Fruit fly (Drosophila melanogaster) whole organism, embryonic: ENCODE measurements around the gene CG42710.

Experiments
- ATbp ChIP-seq: fragments of 200-800 bp; sonication (Bioruptor generic); optimal IDR thresholded peaks from 2 replicates; lab custom pipeline; 2017; ENCODE audit warnings: missing biosample characterization, mild to moderate bottlenecking, missing genetic modification characterization, missing genetic modification reagents
- Abd-B ChIP-seq: fragments of 200-800 bp; sonication (Bioruptor generic); optimal IDR thresholded peaks from 2 replicates; lab custom pipeline; 2018; ENCODE audit warnings: missing biosample characterization, mild to moderate bottlenecking, missing genetic modification characterization, moderate library complexity
- Awh ChIP-seq: fragments of 200-800 bp; sonication (Bioruptor generic); IDR thresholded peaks from 2 replicates; pipeline ENCODE4, ENCODE4 v1.3.6; 2022; ENCODE audit warnings: missing biosample characterization, missing genetic modification characterization
- BtbVII ChIP-seq: fragments of 200-800 bp; sonication (Bioruptor generic); optimal IDR thresholded peaks from 3 replicates; lab custom pipeline; 2017; ENCODE audit warnings: missing biosample characterization, mild to moderate bottlenecking, missing genetic modification characterization
- Bteb2 ChIP-seq: fragments of 200-800 bp; sonication (Bioruptor generic); optimal IDR thresholded peaks from 2 replicates; lab custom pipeline; 2016; ENCODE audit warnings: missing biosample characterization, missing genetic modification characterization
- CG10321 ChIP-seq: fragments of 200-800 bp; sonication (Bioruptor generic); IDR thresholded peaks from 2 replicates; pipeline ENCODE4 v1.3.6; 2022; ENCODE audit warnings: missing biosample characterization, missing genetic modification characterization
- CG10654 ChIP-seq: fragments of 200-800 bp; sonication (Bioruptor generic); optimal IDR thresholded peaks from 2 replicates; lab custom pipeline; 2016; ENCODE audit warnings: missing biosample characterization, missing genetic modification characterization
- CG12391 ChIP-seq: fragments of 200-800 bp; sonication (Bioruptor generic); optimal IDR thresholded peaks from 3 replicates; lab custom pipeline; 2018; ENCODE audit warnings: missing biosample characterization, mild to moderate bottlenecking, missing genetic modification characterization, moderate library complexity
- CG12744 ChIP-seq: fragments of 200-800 bp; sonication (Bioruptor generic); optimal IDR thresholded peaks from 2 replicates; lab custom pipeline; 2016; ENCODE audit warnings: missing biosample characterization, missing genetic modification characterization
- CG13775 ChIP-seq: fragments of 200-800 bp; sonication (Bioruptor generic); optimal IDR thresholded peaks from 3 replicates; lab custom pipeline; 2017; ENCODE audit warnings: missing biosample characterization, mild to moderate bottlenecking, missing genetic modification characterization
- CG13894 ChIP-seq: fragments of 200-800 bp; sonication (Bioruptor generic); optimal IDR thresholded peaks from 3 replicates; lab custom pipeline; 2018; ENCODE audit warnings: missing biosample characterization, mild to moderate bottlenecking, missing genetic modification characterization, moderate library complexity
- CG1602 ChIP-seq: fragments of 200-800 bp; sonication (Bioruptor generic); optimal IDR thresholded peaks from 3 replicates; lab custom pipeline; 2016; ENCODE audit warnings: missing biosample characterization, missing genetic modification characterization
- CG1603 ChIP-seq: fragments of 200-800 bp; sonication (Bioruptor generic); optimal IDR thresholded peaks from 2 replicates; lab custom pipeline; 2019; ENCODE audit warnings: missing biosample characterization, mild to moderate bottlenecking, missing genetic modification characterization, moderate library complexity
- CG17328 ChIP-seq: fragments of 200-800 bp; sonication (Bioruptor generic); IDR thresholded peaks from 2 replicates; pipeline ENCODE4 v1.3.6; 2022; ENCODE audit warnings: missing biosample characterization, missing genetic modification characterization
- CG17912 ChIP-seq: fragments of 200-800 bp; sonication (Bioruptor generic); optimal IDR thresholded peaks from 2 replicates; lab custom pipeline; 2018; ENCODE audit warnings: missing biosample characterization, mild to moderate bottlenecking, missing genetic modification characterization
- CG18011 ChIP-seq: fragments of 200-800 bp; sonication (Bioruptor generic); optimal IDR thresholded peaks from 2 replicates; lab custom pipeline; 2017; ENCODE audit warnings: missing biosample characterization, missing genetic modification characterization, mild to moderate bottlenecking, moderate library complexity, missing genotype
- CG18262 ChIP-seq: fragments of 200-800 bp; optimal IDR thresholded peaks from 3 replicates; lab custom pipeline; 2019; ENCODE audit warnings: missing biosample characterization, mild to moderate bottlenecking, missing genetic modification characterization, moderate library complexity
- CG30020 ChIP-seq: fragments of 200-800 bp; optimal IDR thresholded peaks from 2 replicates; lab custom pipeline; 2019; ENCODE audit warnings: missing biosample characterization, mild to moderate bottlenecking, missing genetic modification characterization, moderate library complexity
- CG32532 ChIP-seq: fragments of 200-800 bp; sonication (Bioruptor generic); IDR thresholded peaks from 2 replicates; pipeline ENCODE4 v1.3.6; 2022; ENCODE audit warnings: missing biosample characterization, missing genetic modification characterization
- CG4328 ChIP-seq: fragments of 200-800 bp; sonication (Bioruptor generic); optimal IDR thresholded peaks from 3 replicates; lab custom pipeline; 2017; ENCODE audit warnings: missing biosample characterization, missing genetic modification reagents, missing genetic modification characterization
- CG43689 ChIP-seq: fragments of 200-800 bp; sonication (Bioruptor generic); IDR thresholded peaks from 2 replicates; pipeline ENCODE4 v1.3.6; 2022; ENCODE audit warnings: missing biosample characterization, missing genetic modification characterization
- CG4424 ChIP-seq: fragments of 200-800 bp; sonication (Bioruptor generic); optimal IDR thresholded peaks from 3 replicates; lab custom pipeline; 2016; ENCODE audit warnings: missing biosample characterization, missing genetic modification characterization
- CG4707 ChIP-seq: fragments of 200-800 bp; sonication (Bioruptor generic); optimal IDR thresholded peaks from 2 replicates; lab custom pipeline; 2018; ENCODE audit warnings: missing biosample characterization, mild to moderate bottlenecking, missing genetic modification characterization, moderate library complexity
- CG6654 ChIP-seq: fragments of 200-800 bp; sonication (Bioruptor generic); optimal IDR thresholded peaks from 2 replicates; lab custom pipeline; 2017; ENCODE audit warnings: missing biosample characterization, mild to moderate bottlenecking, missing genetic modification characterization
- CG6765 ChIP-seq: fragments of 200-800 bp; sonication (Bioruptor generic); optimal IDR thresholded peaks from 3 replicates; lab custom pipeline; 2017; ENCODE audit warnings: missing biosample characterization, mild to moderate bottlenecking, missing genetic modification characterization
- CG7928 ChIP-seq: fragments of 200-800 bp; sonication (Bioruptor generic); optimal IDR thresholded peaks from 2 replicates; lab custom pipeline; 2017; ENCODE audit warnings: missing biosample characterization, mild to moderate bottlenecking, missing genetic modification characterization
- CTCF ChIP-seq: fragments of 200-800 bp; sonication (Bioruptor generic); optimal IDR thresholded peaks from 2 replicates; lab custom pipeline; 2017; ENCODE audit warnings: missing biosample characterization, mild to moderate bottlenecking, missing genetic modification characterization, moderate library complexity
- CoRest ChIP-seq: fragments of 200-800 bp; sonication (Bioruptor generic); optimal IDR thresholded peaks from 3 replicates; lab custom pipeline; 2018; ENCODE audit warnings: missing biosample characterization, mild to moderate bottlenecking, missing genetic modification characterization, moderate library complexity
- Deaf1 ChIP-seq: fragments of 200-800 bp; optimal IDR thresholded peaks from 3 replicates; lab custom pipeline; 2019; ENCODE audit warnings: missing biosample characterization, mild to moderate bottlenecking, missing genetic modification characterization, moderate library complexity
- Hmx ChIP-seq: fragments of 200-800 bp; sonication (Bioruptor generic); optimal IDR thresholded peaks from 2 replicates; lab custom pipeline; 2016; ENCODE audit warnings: missing biosample characterization, missing genetic modification characterization
- Lhr ChIP-seq: fragments of 200-800 bp; sonication (Bioruptor generic); optimal IDR thresholded peaks from 3 replicates; lab custom pipeline; 2017; ENCODE audit warnings: mild to moderate bottlenecking, missing biosample characterization, missing genetic modification reagents, missing genetic modification characterization
- Nf-YA ChIP-seq: fragments of 200-800 bp; sonication (Bioruptor generic); IDR thresholded peaks from 2 replicates; pipeline ENCODE4 v1.3.6; 2022; ENCODE audit warnings: missing biosample characterization, missing genetic modification characterization
- Nf-YB ChIP-seq: fragments of 200-800 bp; sonication (Bioruptor generic); optimal IDR thresholded peaks from 3 replicates; lab custom pipeline; 2019; ENCODE audit warnings: missing biosample characterization, mild to moderate bottlenecking, missing genetic modification characterization, moderate library complexity
- Oaz ChIP-seq: fragments of 200-800 bp; sonication (Bioruptor generic); IDR thresholded peaks from 2 replicates; pipeline ENCODE4 v1.3.6; 2022; ENCODE audit warnings: missing biosample characterization, missing genetic modification characterization
- Sin3A ChIP-seq: fragments of >200 bp; optimal IDR thresholded peaks from 2 replicates; lab custom pipeline; 2018
- Spps ChIP-seq: fragments of 200-800 bp; sonication (Bioruptor generic); optimal IDR thresholded peaks from 2 replicates; lab custom pipeline; 2018; ENCODE audit warnings: missing biosample characterization, mild to moderate bottlenecking, missing genetic modification characterization
- Stat92E ChIP-seq, 3 experiments: fragments of >200 bp in 2 of 3; fragments of 200-800 bp in 1 of 3; sonication (Bioruptor generic) in 1 of 3; optimal IDR thresholded peaks; 2 replicates each; lab custom pipeline; 2017 to 2019; ENCODE audit warnings: missing biosample characterization in 3 of 3, missing genetic modification characterization in 3 of 3, mild to moderate bottlenecking in 1 of 3, moderate library complexity in 1 of 3
- ash1 ChIP-seq: fragments of 200-800 bp; sonication (Bioruptor generic); optimal IDR thresholded peaks from 2 replicates; lab custom pipeline; 2018; ENCODE audit warnings: missing biosample characterization, mild to moderate bottlenecking, missing genetic modification characterization
- chm ChIP-seq: fragments of 200-800 bp; sonication (Bioruptor generic); IDR thresholded peaks from 2 replicates; pipeline ENCODE4 v1.3.6; 2022; ENCODE audit warnings: missing biosample characterization, missing genetic modification characterization
- esg ChIP-seq: fragments of 200-800 bp; sonication (Bioruptor generic); conservative IDR thresholded peaks from 2 replicates; pipeline ENCODE4 v1.3.6; 2022; ENCODE audit warnings: missing biosample characterization, missing genetic modification characterization
- hb ChIP-seq: fragments of 200-800 bp; sonication (Bioruptor generic); IDR thresholded peaks from 3 replicates; pipeline ENCODE4 v1.3.6; 2022; ENCODE audit warnings: missing biosample characterization, missing genetic modification characterization; ENCODE audit not compliant: partially characterized antibody
- hth ChIP-seq: fragments of >200 bp; optimal IDR thresholded peaks from 2 replicates; lab custom pipeline; 2017; ENCODE audit warnings: inconsistent platforms
- insv ChIP-seq, 2 experiments: fragments of 200-800 bp; sonication (Bioruptor generic); optimal IDR thresholded peaks; 3 replicates each; lab custom pipeline; 2016 to 2018; ENCODE audit warnings: missing biosample characterization in 2 of 2, missing genetic modification characterization in 2 of 2
- lilli ChIP-seq: fragments of 200-800 bp; sonication (Bioruptor generic); optimal IDR thresholded peaks from 3 replicates; lab custom pipeline; 2016; ENCODE audit warnings: missing biosample characterization, missing genetic modification characterization
- nmo ChIP-seq: fragments of 200-800 bp; sonication (Bioruptor generic); optimal IDR thresholded peaks from 2 replicates; lab custom pipeline; 2018; ENCODE audit warnings: missing biosample characterization, mild to moderate bottlenecking, missing genetic modification characterization, moderate library complexity
- peb ChIP-seq: fragments of 200-800 bp; sonication (Bioruptor generic); IDR thresholded peaks from 2 replicates; pipeline ENCODE4 v1.3.6; 2022; ENCODE audit warnings: missing biosample characterization, missing genetic modification characterization
- shn ChIP-seq: fragments of 200-800 bp; sonication (Bioruptor generic); optimal IDR thresholded peaks from 3 replicates; lab custom pipeline; 2016; ENCODE audit warnings: missing biosample characterization, missing genetic modification characterization
- ssp ChIP-seq: fragments of 200-800 bp; sonication (Bioruptor generic); IDR thresholded peaks from 2 replicates; pipeline ENCODE4 v1.3.6; 2022; ENCODE audit warnings: missing biosample characterization, missing genetic modification characterization
- trem ChIP-seq: fragments of 200-800 bp; optimal IDR thresholded peaks from 3 replicates; lab custom pipeline; 2019; ENCODE audit warnings: missing biosample characterization, mild to moderate bottlenecking, missing genetic modification characterization, moderate library complexity
- tup ChIP-seq: fragments of 200-800 bp; sonication (Bioruptor generic); optimal IDR thresholded peaks from 2 replicates; lab custom pipeline; 2016; ENCODE audit warnings: missing biosample characterization, mild to moderate bottlenecking, missing genetic modification characterization, moderate library complexity
- wor ChIP-seq: fragments of 200-800 bp; sonication (Bioruptor generic); IDR thresholded peaks from 2 replicates; pipeline ENCODE4 v1.3.6; 2022; ENCODE audit warnings: missing biosample characterization, missing genetic modification characterization

The CG42710 gene

dm6 chr2L:8739984-8740756, 42.1 kb downstream of the CG42710 start, which contains the start of gene raw (continued):
- TF ChIP-seq CG12391 (tag; lab: Kevin White, UChicago), result no peak
- TF ChIP-seq CG1603, result no peak
- no peak for TF ChIP-seq hth
- TF ChIP-seq esg (GFP tag; lab: Robert Waterston, UW), result no peak
- no peak for TF ChIP-seq CG4424 (GFP tag; lab: Kevin White, UChicago)
- no peak for TF ChIP-seq trem (tag; lab: Kevin White, UChicago)
- TF ChIP-seq Deaf1 (tag; lab: Kevin White, UChicago), result no peak
- no peak for TF ChIP-seq CG10321
- no peak for TF ChIP-seq CG30020
- TF ChIP-seq CG13775 (GFP tag; lab: Kevin White, UChicago), result no peak
- no peak for TF ChIP-seq CG4328
- no peak for TF ChIP-seq Bteb2
- TF ChIP-seq CG12744 (GFP tag; lab: Kevin White, UChicago), result no peak
- peak; percentile 46 for TF ChIP-seq CG13894 (tag; lab: Kevin White, UChicago)
- TF ChIP-seq CG4707 (GFP tag; lab: Kevin White, UChicago), result no peak
- no peak for TF ChIP-seq Stat92E (GFP tag; optimal IDR thresholded peaks at IDR 0.05; lab: Kevin White, UChicago)
- no peak for TF ChIP-seq peb (GFP tag; lab: Robert Waterston, UW)
- TF ChIP-seq nmo, result no peak
- no peak for TF ChIP-seq Oaz (GFP tag; lab: Robert Waterston, UW)
- TF ChIP-seq CG10654 (GFP tag; lab: Kevin White, UChicago), result no peak
- TF ChIP-seq CG6654 (GFP tag; lab: Kevin White, UChicago), result no peak
- TF ChIP-seq insv (GFP tag; optimal IDR thresholded peaks at IDR 0.05; lab: Kevin White, UChicago), result no peak
- TF ChIP-seq chm (GFP tag; lab: Robert Waterston, UW), result no peak
- TF ChIP-seq Sin3A, result no peak
- no peak for TF ChIP-seq Abd-B (GFP tag; lab: Kevin White, UChicago)
- TF ChIP-seq CG17328 (GFP tag; lab: Robert Waterston, UW), result no peak
- TF ChIP-seq Hmx (GFP tag; lab: Kevin White, UChicago), result no peak
- no peak for TF ChIP-seq lilli (GFP tag; lab: Kevin White, UChicago)
- no peak for TF ChIP-seq ssp
- no peak for TF ChIP-seq wor
- peak; percentile 83 for TF ChIP-seq BtbVII (GFP tag; lab: Kevin White, UChicago)
- TF ChIP-seq CG1602, result no peak
- no peak for TF ChIP-seq hb (GFP tag; lab: Robert Waterston, UW)
- no peak for TF ChIP-seq tup
- TF ChIP-seq ash1 (GFP tag; lab: Kevin White, UChicago), result no peak
- TF ChIP-seq CG6765 (GFP tag; lab: Kevin White, UChicago), result no peak
- no peak for TF ChIP-seq CG43689
- no peak for TF ChIP-seq CoRest (tag; lab: Kevin White, UChicago)
- TF ChIP-seq Spps (tag; lab: Kevin White, UChicago), result no peak
- TF ChIP-seq CG17912, result no peak
- TF ChIP-seq CTCF, result no peak
- no peak for TF ChIP-seq Lhr (GFP tag; lab: Kevin White, UChicago)
- no peak for TF ChIP-seq CG32532 (GFP tag; lab: Robert Waterston, UW)
- TF ChIP-seq Nf-YA, result no peak
- no peak for TF ChIP-seq CG18262 (tag; lab: Kevin White, UChicago)
- TF ChIP-seq shn (GFP tag; lab: Kevin White, UChicago), result no peak
- no peak for TF ChIP-seq Awh (GFP tag; lab: Robert Waterston, UW)
- TF ChIP-seq ATbp, result peak; percentile 24
- no peak for TF ChIP-seq CG7928
- no peak for TF ChIP-seq CG18011 (GFP tag; lab: Kevin White, UChicago)
- no peak for TF ChIP-seq Nf-YB (GFP tag; lab: Kevin White, UChicago)
